Fruit fly (Drosophila melanogaster): ENCODE measurements around the gene Raf.

dm6 chrX:2302875-2303274 lies 7.6 kb downstream of the Raf start:
- no peak for TF ChIP-seq pan (optimal IDR thresholded peaks at IDR 0.05)
- no peak for TF ChIP-seq pan (GFP tag; optimal IDR thresholded peaks at IDR 0.05 in 1 of 2, IDR thresholded peaks at IDR 0.05 in 1 of 2)
- no peak for TF ChIP-seq CG15269 (tag; optimal IDR thresholded peaks at IDR 0.05)
- TF ChIP-seq CG8359 (GFP tag; optimal IDR thresholded peaks at IDR 0.05; ENCODE audit: borderline replicate concordance), result no peak
- no peak for TF ChIP-seq CG1233 (GFP tag; optimal IDR thresholded peaks at IDR 0.05)
- no peak for TF ChIP-seq Hsf (GFP tag; optimal IDR thresholded peaks at IDR 0.05)
- TF ChIP-seq Dll (GFP tag; IDR thresholded peaks at IDR 0.05; ENCODE audit: partially characterized antibody), result no peak
- TF ChIP-seq ind (GFP tag; optimal IDR thresholded peaks at IDR 0.05), result no peak
- peak; percentile 47 for TF ChIP-seq exex (tag; optimal IDR thresholded peaks at IDR 0.05)
- no peak for TF ChIP-seq CG2199 (GFP tag; IDR thresholded peaks at IDR 0.05)
- no peak for TF ChIP-seq CG30020 (tag; optimal IDR thresholded peaks at IDR 0.05)
- no peak for TF ChIP-seq Xbp1 (GFP tag; optimal IDR thresholded peaks at IDR 0.05)
- TF ChIP-seq CG13894 (tag; optimal IDR thresholded peaks at IDR 0.05), result no peak
- no peak for TF ChIP-seq dpn (GFP tag; optimal IDR thresholded peaks at IDR 0.05)
